Worm (Caenorhabditis elegans) whole organism, L3 larva: Measurements from ENCODE around the gene M18.6.

Experiments
- ama-1 ChIP-seq: fragments of 150-350 bp; optimal IDR thresholded peaks from 2 replicates; lab custom pipeline; 2018
- ceh-16 ChIP-seq: sonication (generic microtip); optimal IDR thresholded peaks from 2 replicates; lab custom pipeline; 2017; ENCODE audit warnings: missing biosample characterization, missing genetic modification characterization
- ceh-28 ChIP-seq: fragments of 150-350 bp; optimal IDR thresholded peaks from 2 replicates; lab custom pipeline; 2014; ENCODE audit warnings: missing biosample characterization, missing genetic modification reagents, missing genetic modification characterization
- ceh-82 ChIP-seq: fragments of 150-350 bp; optimal IDR thresholded peaks from 2 replicates; lab custom pipeline; 2014; ENCODE audit warnings: missing biosample characterization, missing genetic modification characterization
- ceh-9 ChIP-seq: sonication (generic microtip); optimal IDR thresholded peaks from 2 replicates; lab custom pipeline; 2018; ENCODE audit warnings: missing biosample characterization, missing genetic modification characterization
- daf-12 ChIP-seq: fragments of 150-350 bp; optimal IDR thresholded peaks from 2 replicates; lab custom pipeline; 2014; ENCODE audit warnings: missing biosample characterization, missing genetic modification reagents, missing genetic modification characterization
- egl-27 ChIP-seq: sonication (generic microtip); optimal IDR thresholded peaks from 4 replicates; lab custom pipeline; 2017; ENCODE audit warnings: missing biosample characterization, missing genetic modification reagents, missing genetic modification characterization
- egl-5 ChIP-seq: fragments of 150-350 bp; optimal IDR thresholded peaks from 2 replicates; lab custom pipeline; 2017; ENCODE audit warnings: missing biosample characterization, missing genetic modification reagents, missing genetic modification characterization, inconsistent platforms
- elt-1 ChIP-seq: fragments of 150-350 bp; optimal IDR thresholded peaks from 2 replicates; lab custom pipeline; 2014; ENCODE audit warnings: missing biosample characterization, missing genetic modification characterization
- elt-3 ChIP-seq, 3 experiments: fragments of 150-350 bp in 1 of 3; sonication (generic microtip) in 2 of 3; optimal IDR thresholded peaks; 2 replicates in 2 of 3; 4 replicates in 1 of 3; lab custom pipeline; 2014 to 2017; ENCODE audit warnings: missing biosample characterization in 3 of 3, missing genetic modification characterization in 3 of 3
- fkh-10 ChIP-seq: sonication (generic microtip); optimal IDR thresholded peaks from 2 replicates; lab custom pipeline; 2017; ENCODE audit warnings: missing biosample characterization, missing genetic modification reagents, missing genetic modification characterization
- fkh-2 ChIP-seq: fragments of 150-350 bp; optimal IDR thresholded peaks from 2 replicates; lab custom pipeline; 2014; ENCODE audit warnings: missing biosample characterization, missing genetic modification reagents, missing genetic modification characterization
- fos-1 ChIP-seq: fragments of 150-350 bp; optimal IDR thresholded peaks from 2 replicates; lab custom pipeline; 2014; ENCODE audit warnings: missing biosample characterization, missing genetic modification characterization
- hmg-11 ChIP-seq: sonication (generic microtip); optimal IDR thresholded peaks from 2 replicates; lab custom pipeline; 2016; ENCODE audit warnings: missing genetic modification characterization, missing compliant biosample characterization
- jun-1 ChIP-seq: fragments of 150-350 bp; optimal IDR thresholded peaks from 2 replicates; lab custom pipeline; 2014; ENCODE audit warnings: missing biosample characterization, missing genetic modification reagents, missing genetic modification characterization
- lin-15B ChIP-seq: fragments of 150-350 bp; optimal IDR thresholded peaks from 2 replicates; lab custom pipeline; 2014; ENCODE audit warnings: missing biosample characterization, missing genetic modification characterization
- lin-39 ChIP-seq: fragments of 150-350 bp; optimal IDR thresholded peaks from 2 replicates; lab custom pipeline; 2018; ENCODE audit warnings: missing biosample characterization, missing genetic modification reagents, missing genetic modification characterization
- lsy-12 ChIP-seq: sonication (generic microtip); optimal IDR thresholded peaks from 2 replicates; lab custom pipeline; 2016; ENCODE audit warnings: mild to moderate bottlenecking, missing genetic modification characterization, missing compliant biosample characterization
- nfya-1 ChIP-seq: sonication (generic microtip); optimal IDR thresholded peaks from 2 replicates; lab custom pipeline; 2017; ENCODE audit warnings: missing genetic modification characterization, mild to moderate bottlenecking, missing compliant biosample characterization, antibody characterized with exemption, moderate library complexity; ENCODE audit not compliant: insufficient read depth
- nhr-11 ChIP-seq: fragments of 150-350 bp; optimal IDR thresholded peaks from 2 replicates; lab custom pipeline; 2014; ENCODE audit warnings: missing biosample characterization, missing genetic modification characterization
- nhr-12 ChIP-seq: fragments of 150-350 bp; optimal IDR thresholded peaks from 2 replicates; lab custom pipeline; 2014; ENCODE audit warnings: missing biosample characterization, missing genetic modification characterization
- nhr-23 ChIP-seq: fragments of 150-350 bp; optimal IDR thresholded peaks from 2 replicates; lab custom pipeline; 2014; ENCODE audit warnings: missing biosample characterization, missing genetic modification reagents, missing genetic modification characterization
- nhr-237 ChIP-seq: fragments of 150-350 bp; optimal IDR thresholded peaks from 2 replicates; lab custom pipeline; 2014; ENCODE audit warnings: missing biosample characterization, missing genetic modification characterization
- nhr-25 ChIP-seq: sonication (generic microtip); optimal IDR thresholded peaks from 2 replicates; lab custom pipeline; 2017; ENCODE audit warnings: missing biosample characterization, missing genetic modification characterization
- nhr-28 ChIP-seq: fragments of 150-350 bp; optimal IDR thresholded peaks from 2 replicates; lab custom pipeline; 2014; ENCODE audit warnings: missing biosample characterization, missing genetic modification characterization
- nhr-43 ChIP-seq: sonication (generic microtip); optimal IDR thresholded peaks from 2 replicates; lab custom pipeline; 2016; ENCODE audit warnings: mild to moderate bottlenecking, missing genetic modification characterization, missing compliant biosample characterization; ENCODE audit not compliant: poor library complexity, severe bottlenecking
- nhr-67 ChIP-seq: fragments of 150-350 bp; optimal IDR thresholded peaks from 2 replicates; lab custom pipeline; 2014; ENCODE audit warnings: missing biosample characterization, missing genetic modification characterization
- nhr-76 ChIP-seq: fragments of 150-350 bp; sonication (generic microtip); optimal IDR thresholded peaks from 5 replicates; lab custom pipeline; 2014; ENCODE audit warnings: missing biosample characterization, missing genetic modification characterization
- nhr-77 ChIP-seq: fragments of 150-350 bp; optimal IDR thresholded peaks from 2 replicates; lab custom pipeline; 2014; ENCODE audit warnings: missing biosample characterization, missing genetic modification characterization
- pha-4 ChIP-seq: fragments of 150-350 bp; optimal IDR thresholded peaks from 2 replicates; lab custom pipeline; 2014; ENCODE audit warnings: missing biosample characterization, missing genetic modification reagents, missing genetic modification characterization
- sea-2 ChIP-seq: fragments of 150-350 bp; sonication (generic microtip); optimal IDR thresholded peaks from 4 replicates; lab custom pipeline; 2014; ENCODE audit warnings: missing biosample characterization, missing genetic modification reagents, missing genetic modification characterization
- skn-1 ChIP-seq: fragments of 150-350 bp; optimal IDR thresholded peaks from 2 replicates; lab custom pipeline; 2014; ENCODE audit warnings: missing biosample characterization, missing genetic modification characterization
- snpc-4 ChIP-seq: fragments of 150-350 bp; optimal IDR thresholded peaks from 2 replicates; lab custom pipeline; 2014; ENCODE audit warnings: missing biosample characterization, missing genetic modification characterization
- tbx-2 ChIP-seq: sonication (generic microtip); optimal IDR thresholded peaks from 2 replicates; lab custom pipeline; 2016; ENCODE audit warnings: mild to moderate bottlenecking, missing genetic modification characterization, missing compliant biosample characterization
- unc-62 ChIP-seq: fragments of 150-350 bp; sonication (generic microtip); optimal IDR thresholded peaks from 4 replicates; lab custom pipeline; 2014; ENCODE audit warnings: missing biosample characterization, missing genetic modification reagents, missing genetic modification characterization
- zag-1 ChIP-seq: fragments of 150-350 bp; optimal IDR thresholded peaks from 2 replicates; lab custom pipeline; 2014; ENCODE audit warnings: missing biosample characterization, missing genetic modification characterization
- ztf-11 ChIP-seq: fragments of 150-350 bp; optimal IDR thresholded peaks from 2 replicates; lab custom pipeline; 2014; ENCODE audit warnings: missing biosample characterization, missing genetic modification characterization
- ztf-4 ChIP-seq: fragments of 150-350 bp; optimal IDR thresholded peaks from 2 replicates; lab custom pipeline; 2014; ENCODE audit warnings: missing biosample characterization, missing genetic modification characterization

M18.6 gene

ce11 chrIV:12086498-12086897 lies 34.6 kb upstream of the M18.6 start (continued):
- TF ChIP-seq nhr-28 = no peak
- TF ChIP-seq nhr-43 = peak; percentile 83
- TF ChIP-seq fos-1 (tag; lab: Kevin White, UChicago) = no peak
- no peak for TF ChIP-seq ceh-82 (tag; lab: Kevin White, UChicago)
- TF ChIP-seq ceh-16 = no peak
- TF ChIP-seq zag-1 (tag; lab: Kevin White, UChicago) = no peak
- TF ChIP-seq egl-27 (tag; lab: Kevin White, UChicago) = no peak
- peak; percentile 48 for TF ChIP-seq nhr-76 (tag; lab: Kevin White, UChicago)
- TF ChIP-seq sea-2 (GFP tag; lab: Kevin White, UChicago) = no peak
- peak; percentile 85 for TF ChIP-seq hmg-11 (tag; lab: Kevin White, UChicago)
- no peak for TF ChIP-seq fkh-2
- peak; percentile 46 for TF ChIP-seq snpc-4 (tag; lab: Kevin White, UChicago)
- TF ChIP-seq nhr-67 (tag; lab: Kevin White, UChicago) = no peak
- peak; percentile 32 for TF ChIP-seq nhr-77
- TF ChIP-seq ztf-4 (tag; lab: Kevin White, UChicago) = peak; percentile 19
- TF ChIP-seq elt-3 (tag; optimal IDR thresholded peaks at IDR 0.05; lab: Kevin White, UChicago) = peak in 1 of 3 experiments; percentile 59
- peak; percentile 63 for TF ChIP-seq tbx-2 (tag; lab: Kevin White, UChicago)
- no peak for TF ChIP-seq ztf-11
- TF ChIP-seq lsy-12 = peak; percentile 84
- TF ChIP-seq fkh-10 (GFP tag; lab: Kevin White, UChicago) = no peak

DNA sequence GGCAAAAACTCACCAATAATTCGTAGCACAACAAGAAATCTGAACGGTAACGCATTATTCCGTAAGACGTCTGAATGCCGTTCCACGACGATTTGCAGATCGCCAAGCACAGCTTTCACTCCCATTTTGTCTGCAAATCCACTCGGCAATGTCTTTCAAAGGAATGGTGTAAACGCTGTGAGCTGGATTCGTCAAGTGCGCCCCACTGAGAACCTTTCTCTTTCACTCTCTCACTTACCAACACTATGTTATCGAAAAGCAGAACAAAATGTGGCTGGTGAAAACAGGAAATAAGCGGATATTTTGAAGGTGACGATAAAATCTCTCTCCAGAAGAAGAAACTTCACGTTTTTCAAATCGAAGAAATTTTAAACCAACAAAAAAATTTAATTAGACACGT lies 32.2 kb upstream of the M18.6 start:
- no peak for TF ChIP-seq ztf-11
- peak; percentile 35 for TF ChIP-seq lin-39 (tag; lab: Kevin White, UChicago)
- no peak for TF ChIP-seq nhr-23
- no peak for TF ChIP-seq jun-1 (tag; lab: Kevin White, UChicago)
- peak; percentile 31 for TF ChIP-seq skn-1 (tag; lab: Kevin White, UChicago)
- TF ChIP-seq nhr-11 (tag; lab: Kevin White, UChicago) = no peak
- TF ChIP-seq nhr-25 (tag; lab: Kevin White, UChicago) = peak; percentile 65
- TF ChIP-seq elt-1 (tag; lab: Kevin White, UChicago) = no peak
- peak; percentile 24 for TF ChIP-seq snpc-4 (tag; lab: Kevin White, UChicago)
- no peak for TF ChIP-seq elt-3 (tag; optimal IDR thresholded peaks at IDR 0.05; lab: Kevin White, UChicago)
- TF ChIP-seq egl-27 (tag; lab: Kevin White, UChicago) = no peak
- no peak for TF ChIP-seq unc-62 (GFP tag; lab: Kevin White, UChicago)
- TF ChIP-seq ceh-28 = no peak
- no peak for TF ChIP-seq nhr-237
- TF ChIP-seq daf-12 (tag; lab: Kevin White, UChicago) = no peak
- TF ChIP-seq nhr-43 = no peak
- TF ChIP-seq ztf-4 (tag; lab: Kevin White, UChicago) = no peak
- TF ChIP-seq ceh-82 (tag; lab: Kevin White, UChicago) = no peak
- TF ChIP-seq ceh-9 (tag; lab: Kevin White, UChicago) = no peak
- TF ChIP-seq ceh-16 = no peak
- TF ChIP-seq egl-5 (tag; lab: Kevin White, UChicago) = peak; percentile 26
- no peak for TF ChIP-seq fkh-10 (GFP tag; lab: Kevin White, UChicago)
- peak; percentile 61 for TF ChIP-seq nfya-1 (tag; lab: Kevin White, UChicago)
- TF ChIP-seq lin-15B (tag; lab: Kevin White, UChicago) = peak; percentile 81
- TF ChIP-seq hmg-11 (tag; lab: Kevin White, UChicago) = no peak
- TF ChIP-seq nhr-76 (tag; lab: Kevin White, UChicago) = no peak
- TF ChIP-seq nhr-12 (tag; lab: Kevin White, UChicago) = no peak
- peak; percentile 69 for TF ChIP-seq pha-4 (tag; lab: Kevin White, UChicago)

DNA sequence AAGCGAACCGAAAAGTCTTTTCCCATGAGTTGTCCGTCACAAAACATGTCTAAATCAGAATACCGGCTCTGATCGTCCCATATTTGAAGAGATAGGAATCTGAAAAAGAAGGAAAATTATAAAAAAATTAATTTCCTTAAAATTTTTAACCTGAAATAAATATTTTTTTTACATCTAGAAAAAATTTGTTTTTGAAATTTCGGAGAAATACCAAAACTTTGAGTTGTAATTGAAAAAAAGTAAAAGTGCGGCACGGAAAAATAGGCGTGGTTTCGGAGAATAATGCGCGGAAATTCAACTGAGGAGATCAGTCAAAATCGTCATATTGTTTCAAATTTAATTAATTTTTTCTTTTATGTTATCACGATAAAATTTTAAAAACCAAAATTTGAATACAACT lies 31.6 kb upstream of the M18.6 start, which contains the start of gene F11A10.6:
Gene F11A10.6, minus strand, starts transcription at position 101 of the 400 bp plus-strand sequence.
- no peak for TF ChIP-seq lin-15B (tag; lab: Kevin White, UChicago)
- no peak for TF ChIP-seq tbx-2 (tag; lab: Kevin White, UChicago)
- TF ChIP-seq unc-62 (GFP tag; lab: Kevin White, UChicago) = no peak
- no peak for TF ChIP-seq snpc-4 (tag; lab: Kevin White, UChicago)
- no peak for TF ChIP-seq fkh-2
- no peak for TF ChIP-seq ama-1 (lab: Kevin White, UChicago)
- no peak for TF ChIP-seq ztf-4 (tag; lab: Kevin White, UChicago)
- TF ChIP-seq, all 47 proteins: peak for 0
